Worm (Caenorhabditis elegans) whole organism, L1 larva: ENCODE results near the gene sra-29.

Source experiments
- aha-1 ChIP-seq: fragments of 150-350 bp; optimal IDR thresholded peaks from 2 replicates; lab custom pipeline; 2014; ENCODE audit warnings: missing biosample characterization, missing genetic modification characterization
- ces-1 ChIP-seq: fragments of 150-350 bp; optimal IDR thresholded peaks from 2 replicates; lab custom pipeline; 2014; ENCODE audit warnings: missing biosample characterization, missing genetic modification reagents, missing genetic modification characterization
- efl-1 ChIP-seq, 4 experiments: fragments of 150-350 bp; optimal IDR thresholded peaks in 3 of 4; peaks in 1 of 4; 1 replicate in 1 of 4; 2 replicates in 3 of 4; lab custom pipeline; 2014; ENCODE audit warnings: missing biosample characterization in 2 of 4, missing genetic modification characterization in 2 of 4, missing genetic modification reagents in 2 of 4
- elt-2 ChIP-seq: sonication (generic microtip); optimal IDR thresholded peaks from 2 replicates; lab custom pipeline; 2016; ENCODE audit warnings: missing genetic modification characterization, mild to moderate bottlenecking, inconsistent platforms, missing compliant biosample characterization, missing genetic modification reagents
- grh-1 ChIP-seq: fragments of 200-800 bp; sonication (Bioruptor generic); IDR thresholded peaks from 2 replicates; pipeline ENCODE4 v1.3.6; 2022; ENCODE audit warnings: missing genetic modification reagents, missing genetic modification characterization, missing compliant biosample characterization
- isw-1 ChIP-seq: fragments of 200-800 bp; sonication (Bioruptor generic); IDR thresholded peaks from 2 replicates; pipeline ENCODE4 v1.3.6; 2022; ENCODE audit warnings: missing genetic modification characterization, missing compliant biosample characterization
- lin-35 ChIP-seq, 2 experiments: fragments of 150-350 bp; optimal IDR thresholded peaks; 2 replicates each; lab custom pipeline; 2014; ENCODE audit warnings: missing biosample characterization in 2 of 2, missing genetic modification characterization in 2 of 2, missing genetic modification reagents in 2 of 2
- nhr-47 ChIP-seq: sonication (generic microtip); optimal IDR thresholded peaks from 2 replicates; lab custom pipeline; 2016; ENCODE audit warnings: mild to moderate bottlenecking, missing genetic modification characterization, moderate library complexity, missing compliant biosample characterization
- nhr-84 ChIP-seq: sonication (generic microtip); optimal IDR thresholded peaks from 2 replicates; lab custom pipeline; 2017; ENCODE audit warnings: missing biosample characterization, missing genetic modification characterization
- nhr-85 ChIP-seq: sonication (generic microtip); peaks from one replicate; lab custom pipeline; 2016; ENCODE audit warnings: missing genetic modification characterization, inconsistent platforms, missing compliant biosample characterization
- pag-3 ChIP-seq: sonication (generic microtip); optimal IDR thresholded peaks from 2 replicates; lab custom pipeline; 2017; ENCODE audit warnings: missing genetic modification characterization, mild to moderate bottlenecking, missing compliant biosample characterization, antibody characterized with exemption, borderline replicate concordance; ENCODE audit not compliant: insufficient read depth
- pqm-1 ChIP-seq: sonication (generic microtip); optimal IDR thresholded peaks from 3 replicates; lab custom pipeline; 2017; ENCODE audit warnings: missing biosample characterization, missing genetic modification characterization
- snu-23 ChIP-seq: sonication (generic microtip); optimal IDR thresholded peaks from 2 replicates; lab custom pipeline; 2016; ENCODE audit warnings: missing genetic modification characterization, missing compliant biosample characterization
- sox-4 ChIP-seq: sonication (generic microtip); optimal IDR thresholded peaks from 2 replicates; lab custom pipeline; 2016; ENCODE audit warnings: missing genetic modification characterization, missing compliant biosample characterization
- unc-30 ChIP-seq: sonication (generic microtip); optimal IDR thresholded peaks from 2 replicates; lab custom pipeline; 2017; ENCODE audit warnings: missing biosample characterization, missing genetic modification characterization
- xbp-1 ChIP-seq: sonication (generic microtip); optimal IDR thresholded peaks from 2 replicates; lab custom pipeline; 2016; ENCODE audit warnings: missing genetic modification characterization, missing compliant biosample characterization
- ztf-11 ChIP-seq, 2 experiments: sonication (generic microtip); optimal IDR thresholded peaks; 2 replicates each; lab custom pipeline; 2016 to 2017; ENCODE audit warnings: missing genetic modification characterization in 2 of 2, missing biosample characterization in 1 of 2, missing compliant biosample characterization in 1 of 2

The sra-29 gene

ce11 chrII:6528629-6529028 lies 46.9 kb downstream of the sra-29 start, which contains the start of gene C56E6.4:
C56E6.4 (minus strand) TSS chrII:6528729.
- TF ChIP-seq lin-35 (GFP tag; optimal IDR thresholded peaks at IDR 0.05; lab: Kevin White, UChicago) = no peak
- TF ChIP-seq ces-1 = no peak
- TF ChIP-seq nhr-47 (tag; lab: Kevin White, UChicago) = no peak
- no peak for TF ChIP-seq sox-4 (tag; lab: Kevin White, UChicago)
- no peak for TF ChIP-seq xbp-1 (tag; lab: Kevin White, UChicago)
- TF ChIP-seq aha-1 = no peak
- TF ChIP-seq pag-3 = no peak

ce11 chrII:6526136-6526684 lies 49.3 kb downstream of the sra-29 start:
- TF ChIP-seq pqm-1 (tag; lab: Kevin White, UChicago) = no peak
- TF ChIP-seq ztf-11 (tag; optimal IDR thresholded peaks at IDR 0.05; lab: Kevin White, UChicago) = no peak
- TF ChIP-seq nhr-85 (tag; lab: Kevin White, UChicago) = no peak
- no peak for TF ChIP-seq grh-1 (GFP tag; lab: Robert Waterston, UW)
- no peak for TF ChIP-seq unc-30 (tag; lab: Kevin White, UChicago)
- no peak for TF ChIP-seq nhr-84 (tag; lab: Kevin White, UChicago)
- no peak for TF ChIP-seq efl-1 (optimal IDR thresholded peaks at IDR 0.05; lab: Kevin White, UChicago)
- TF ChIP-seq efl-1 (GFP tag; optimal IDR thresholded peaks at IDR 0.05 in 1 of 2; lab: Kevin White, UChicago) = peak in 1 of 2 experiments; percentile 56
- no peak for TF ChIP-seq snu-23 (GFP tag; lab: Kevin White, UChicago)

- TF ChIP-seq isw-1 (GFP tag; lab: Robert Waterston, UW) (no peak), elt-2 (tag; lab: Kevin White, UChicago) (peak; percentile 2)
Observed at ce11 chrII:6524501-6524977, 51.0 kb downstream of the sra-29 start, which contains the start of gene C56E6.2. C56E6.2 (plus strand) TSS chrII:6524927.
